Fruit fly (Drosophila melanogaster) whole organism, embryonic: ENCODE data around the gene Snapin.

ENCODE experiments used
- Ada2b ChIP-seq: fragments of 200-800 bp; sonication (Bioruptor generic); IDR thresholded peaks from 2 replicates; pipeline ENCODE4 v1.3.6; 2022; ENCODE audit warnings: missing biosample characterization, missing genetic modification characterization
- Aef1 ChIP-seq: fragments of 200-800 bp; sonication (Bioruptor generic); IDR thresholded peaks from 3 replicates; pipeline ENCODE4 v1.3.6; 2022; ENCODE audit warnings: missing biosample characterization, missing genetic modification characterization
- CG1024 ChIP-seq: fragments of 200-800 bp; sonication (Bioruptor generic); IDR thresholded peaks from 2 replicates; pipeline ENCODE4 v1.3.6; 2022; ENCODE audit warnings: missing biosample characterization, missing genetic modification characterization
- CG11456 ChIP-seq: fragments of 200-800 bp; sonication (Bioruptor generic); IDR thresholded peaks from 3 replicates; pipeline ENCODE4 v1.3.6; 2022; ENCODE audit warnings: missing biosample characterization, missing genetic modification characterization
- CG11695 ChIP-seq: fragments of 200-800 bp; sonication (Bioruptor generic); IDR thresholded peaks from 3 replicates; pipeline ENCODE4 v1.3.6; 2022; ENCODE audit warnings: missing biosample characterization, missing genetic modification characterization
- CG13123 ChIP-seq: fragments of 200-800 bp; sonication (Bioruptor generic); optimal IDR thresholded peaks from 2 replicates; lab custom pipeline; 2016; ENCODE audit warnings: missing biosample characterization, missing genetic modification characterization
- CG13424 ChIP-seq: fragments of 200-800 bp; sonication (Bioruptor generic); optimal IDR thresholded peaks from 2 replicates; lab custom pipeline; 2019; ENCODE audit warnings: missing biosample characterization, mild to moderate bottlenecking, missing genetic modification characterization, moderate library complexity
- CG14014 ChIP-seq: fragments of 200-800 bp; sonication (Bioruptor generic); IDR thresholded peaks from 2 replicates; pipeline ENCODE4 v1.3.6; 2022; ENCODE audit warnings: missing biosample characterization, missing genetic modification characterization
- CG15269 ChIP-seq: fragments of 200-800 bp; sonication (Bioruptor generic); optimal IDR thresholded peaks from 2 replicates; lab custom pipeline; 2018; ENCODE audit warnings: missing biosample characterization, mild to moderate bottlenecking, missing genetic modification characterization, moderate library complexity
- CG15514 ChIP-seq: fragments of 200-800 bp; sonication (Bioruptor generic); optimal IDR thresholded peaks from 3 replicates; lab custom pipeline; 2017; ENCODE audit warnings: missing biosample characterization, missing genetic modification characterization, mild to moderate bottlenecking, moderate library complexity, missing genetic modification reagents
- CG1603 ChIP-seq: fragments of 200-800 bp; sonication (Bioruptor generic); optimal IDR thresholded peaks from 2 replicates; lab custom pipeline; 2019; ENCODE audit warnings: missing biosample characterization, mild to moderate bottlenecking, missing genetic modification characterization, moderate library complexity
- CG17385 ChIP-seq: fragments of 200-800 bp; sonication (Bioruptor generic); optimal IDR thresholded peaks from 3 replicates; lab custom pipeline; 2018; ENCODE audit warnings: missing biosample characterization, mild to moderate bottlenecking, missing genetic modification characterization
- CG18599 ChIP-seq: fragments of 200-800 bp; sonication (Bioruptor generic); optimal IDR thresholded peaks from 3 replicates; lab custom pipeline; 2017; ENCODE audit warnings: missing biosample characterization, missing genetic modification characterization, mild to moderate bottlenecking, moderate library complexity, missing genetic modification reagents
- CG32532 ChIP-seq: fragments of 200-800 bp; sonication (Bioruptor generic); IDR thresholded peaks from 2 replicates; pipeline ENCODE4 v1.3.6; 2022; ENCODE audit warnings: missing biosample characterization, missing genetic modification characterization
- CG32772 ChIP-seq: fragments of 200-800 bp; sonication (Bioruptor generic); IDR thresholded peaks from 2 replicates; pipeline ENCODE4 v1.3.6; 2022; ENCODE audit warnings: missing biosample characterization, missing genetic modification characterization
- CG3281 ChIP-seq: fragments of 200-800 bp; sonication (Bioruptor generic); optimal IDR thresholded peaks from 3 replicates; lab custom pipeline; 2017; ENCODE audit warnings: missing biosample characterization, mild to moderate bottlenecking, missing genetic modification characterization
- CG3847 ChIP-seq: fragments of 200-800 bp; sonication (Bioruptor generic); IDR thresholded peaks from 2 replicates; pipeline ENCODE4 v1.3.6; 2022; ENCODE audit warnings: missing biosample characterization, missing genetic modification characterization
- CG7357 ChIP-seq: fragments of 200-800 bp; sonication (Bioruptor generic); IDR thresholded peaks from 3 replicates; pipeline ENCODE4 v1.3.6; 2022; ENCODE audit warnings: missing biosample characterization, missing genetic modification characterization
- CG7556 ChIP-seq: fragments of 200-800 bp; sonication (Bioruptor generic); optimal IDR thresholded peaks from 2 replicates; lab custom pipeline; 2017; ENCODE audit warnings: missing biosample characterization, mild to moderate bottlenecking, missing genetic modification characterization
- CG8290 ChIP-seq, 3 experiments: fragments of 200-800 bp; sonication (Bioruptor generic); optimal IDR thresholded peaks; 2 replicates each; lab custom pipeline; 2016 to 2019; ENCODE audit warnings: missing biosample characterization in 3 of 3, missing genetic modification characterization in 3 of 3, mild to moderate bottlenecking in 2 of 3, moderate library complexity in 1 of 3
- CG9932 ChIP-seq: fragments of 200-800 bp; sonication (Bioruptor generic); IDR thresholded peaks from 2 replicates; pipeline ENCODE4 v1.3.6; 2022; ENCODE audit warnings: missing biosample characterization, missing genetic modification characterization
- Chrac-16 ChIP-seq: fragments of 200-800 bp; sonication (Bioruptor generic); optimal IDR thresholded peaks from 3 replicates; lab custom pipeline; 2016; ENCODE audit warnings: missing biosample characterization, missing genetic modification characterization
- Dad ChIP-seq: fragments of 200-800 bp; sonication (Bioruptor generic); optimal IDR thresholded peaks from 3 replicates; lab custom pipeline; 2016; ENCODE audit warnings: missing biosample characterization, missing genetic modification characterization
- E2f2 ChIP-seq: fragments of 200-800 bp; sonication (Bioruptor generic); IDR thresholded peaks from 2 replicates; pipeline ENCODE4 v1.3.6; 2022; ENCODE audit warnings: missing biosample characterization, missing genetic modification characterization
- Ets97D ChIP-seq: fragments of 200-800 bp; sonication (Bioruptor generic); optimal IDR thresholded peaks from 3 replicates; lab custom pipeline; 2016; ENCODE audit warnings: missing biosample characterization, missing genetic modification characterization
- Fer3 ChIP-seq: fragments of 200-800 bp; sonication (Bioruptor generic); optimal IDR thresholded peaks from 2 replicates; lab custom pipeline; 2018; ENCODE audit warnings: missing biosample characterization, mild to moderate bottlenecking, missing genetic modification characterization, moderate library complexity
- HLH3B ChIP-seq: fragments of 200-800 bp; sonication (Bioruptor generic); IDR thresholded peaks from 2 replicates; pipeline ENCODE4 v1.3.6; 2022; ENCODE audit warnings: missing biosample characterization, missing genetic modification characterization
- Meics ChIP-seq: fragments of 200-800 bp; sonication (Bioruptor generic); optimal IDR thresholded peaks from 2 replicates; lab custom pipeline; 2017; ENCODE audit warnings: missing biosample characterization, mild to moderate bottlenecking, missing genetic modification characterization
- NK7.1 ChIP-seq: fragments of 200-800 bp; sonication (Bioruptor generic); optimal IDR thresholded peaks from 3 replicates; lab custom pipeline; 2016; ENCODE audit warnings: missing biosample characterization, missing genetic modification characterization
- Oli ChIP-seq: fragments of 200-800 bp; sonication (Bioruptor generic); optimal IDR thresholded peaks from 2 replicates; lab custom pipeline; 2018; ENCODE audit warnings: missing biosample characterization, mild to moderate bottlenecking, missing genetic modification characterization, moderate library complexity
- Side ChIP-seq: fragments of 200-800 bp; sonication (Bioruptor generic); optimal IDR thresholded peaks from 2 replicates; lab custom pipeline; 2016; ENCODE audit warnings: missing biosample characterization, missing genetic modification characterization
- Sox102F ChIP-seq: fragments of 200-800 bp; sonication (Bioruptor generic); optimal IDR thresholded peaks from 2 replicates; lab custom pipeline; 2018; ENCODE audit warnings: missing biosample characterization, mild to moderate bottlenecking, missing genetic modification characterization, moderate library complexity
- abd-A ChIP-seq: fragments of 200-800 bp; sonication (Bioruptor generic); optimal IDR thresholded peaks from 3 replicates; lab custom pipeline; 2019; ENCODE audit warnings: missing biosample characterization, mild to moderate bottlenecking, missing genetic modification characterization, moderate library complexity
- ase ChIP-seq: fragments of 200-800 bp; sonication (Bioruptor generic); IDR thresholded peaks from 3 replicates; pipeline ENCODE4 v1.3.6; 2022; ENCODE audit warnings: missing biosample characterization, missing genetic modification characterization
- caup ChIP-seq: fragments of 200-800 bp; sonication (Bioruptor generic); optimal IDR thresholded peaks from 3 replicates; lab custom pipeline; 2017; ENCODE audit warnings: missing biosample characterization, mild to moderate bottlenecking, missing genetic modification characterization, moderate library complexity; ENCODE audit not compliant: severe bottlenecking
- cg ChIP-seq: fragments of 200-800 bp; sonication (Bioruptor generic); optimal IDR thresholded peaks from 3 replicates; lab custom pipeline; 2019; ENCODE audit warnings: missing biosample characterization, mild to moderate bottlenecking, missing genetic modification characterization, moderate library complexity
- ci ChIP-seq: fragments of 200-800 bp; sonication (Bioruptor generic); IDR thresholded peaks from 3 replicates; pipeline ENCODE4 v1.3.6; 2022; ENCODE audit warnings: missing biosample characterization, missing genetic modification characterization
- dmrt99B ChIP-seq: fragments of 200-800 bp; sonication (Bioruptor generic); optimal IDR thresholded peaks from 2 replicates; lab custom pipeline; 2018; ENCODE audit warnings: missing biosample characterization, mild to moderate bottlenecking, missing genetic modification characterization, moderate library complexity
- exex ChIP-seq: fragments of 200-800 bp; sonication (Bioruptor generic); optimal IDR thresholded peaks from 4 replicates; lab custom pipeline; 2018; ENCODE audit warnings: missing biosample characterization, mild to moderate bottlenecking, missing genetic modification characterization, moderate library complexity
- gem ChIP-seq: fragments of 200-800 bp; sonication (Bioruptor generic); optimal IDR thresholded peaks from 2 replicates; lab custom pipeline; 2019; ENCODE audit warnings: missing biosample characterization, mild to moderate bottlenecking, missing genetic modification characterization, moderate library complexity
- mam ChIP-seq: fragments of 200-800 bp; sonication (Bioruptor generic); optimal IDR thresholded peaks from 3 replicates; lab custom pipeline; 2016; ENCODE audit warnings: missing biosample characterization, missing genetic modification characterization
- pnt ChIP-seq: fragments of 200-800 bp; sonication (Bioruptor generic); optimal IDR thresholded peaks from 3 replicates; lab custom pipeline; 2016; ENCODE audit warnings: missing biosample characterization, missing genetic modification characterization
- prd ChIP-seq, 3 experiments: fragments of >200 bp in 2 of 3; fragments of 200-800 bp in 1 of 3; sonication (Bioruptor generic) in 1 of 3; optimal IDR thresholded peaks in 2 of 3; IDR thresholded peaks in 1 of 3; 2 replicates in 2 of 3; 3 replicates in 1 of 3; pipeline versions ENCODE4 v1.3.6 to Lab custom; 2017 to 2022; ENCODE audit warnings: missing biosample characterization in 1 of 3, missing genetic modification characterization in 1 of 3
- pum ChIP-seq: fragments of 200-800 bp; sonication (Bioruptor generic); optimal IDR thresholded peaks from 2 replicates; lab custom pipeline; 2016; ENCODE audit warnings: missing biosample characterization, missing genetic modification characterization
- row ChIP-seq: fragments of 200-800 bp; sonication (Bioruptor generic); IDR thresholded peaks from 3 replicates; pipeline ENCODE4 v1.3.6; 2022; ENCODE audit warnings: missing biosample characterization, missing genetic modification characterization
- sens ChIP-seq: fragments of 200-800 bp; sonication (Bioruptor generic); peaks from one replicate; lab custom pipeline; 2016; ENCODE audit warnings: missing biosample characterization, missing genetic modification characterization
- usp ChIP-seq: fragments of >200 bp; optimal IDR thresholded peaks from 2 replicates; lab custom pipeline; 2017; ENCODE audit warnings: missing biosample characterization, missing genetic modification characterization
- zen ChIP-seq: fragments of 200-800 bp; sonication (Bioruptor generic); optimal IDR thresholded peaks from 3 replicates; lab custom pipeline; 2018; ENCODE audit warnings: missing biosample characterization, mild to moderate bottlenecking, missing genetic modification characterization, moderate library complexity

The Snapin gene

dm6 chr2L:2721317-2721716 is 38.2 kb downstream of the Snapin start (continued):
- peak; percentile 4 for TF ChIP-seq Sox102F (GFP tag; lab: Kevin White, UChicago)
- TF ChIP-seq Ets97D (GFP tag; lab: Kevin White, UChicago): no peak
- TF ChIP-seq E2f2 (GFP tag; lab: Robert Waterston, UW): no peak
- TF ChIP-seq CG11695 (GFP tag; lab: Robert Waterston, UW): peak; percentile 26; the same call in 1 of the 3 replicates
- peak; percentile 35 for TF ChIP-seq zen (tag; lab: Kevin White, UChicago)
- 0 out of 3 replicates have a peak, but pooled peaks have one; percentile 21 for TF ChIP-seq ase (GFP tag; lab: Robert Waterston, UW)
- peak; percentile 20 for TF ChIP-seq Chrac-16 (GFP tag; lab: Kevin White, UChicago)
- TF ChIP-seq CG1024 (GFP tag; lab: Robert Waterston, UW): 0 out of 2 replicates have a peak, but pooled peaks have one; percentile 19
- peak; percentile 30 for TF ChIP-seq Fer3 (tag; lab: Kevin White, UChicago)
- TF ChIP-seq Dad (GFP tag; lab: Kevin White, UChicago): no peak
- no peak for TF ChIP-seq pnt (GFP tag; lab: Kevin White, UChicago)
- peak; percentile 14 for TF ChIP-seq Meics (GFP tag; lab: Kevin White, UChicago)
- TF ChIP-seq CG18599: peak; percentile 65

- TF ChIP-seq CG3281: peak; percentile 8
- TF ChIP-seq Oli (tag; lab: Kevin White, UChicago): peak; percentile 6
- TF ChIP-seq CG8290 (GFP tag; optimal IDR thresholded peaks at IDR 0.05; lab: Kevin White, UChicago): no peak
- peak in 1 of 2 experiments; percentile 1 for TF ChIP-seq CG8290 (tag; optimal IDR thresholded peaks at IDR 0.05; lab: Kevin White, UChicago)
- TF ChIP-seq CG32532 (GFP tag; lab: Robert Waterston, UW): peak; percentile 44; the same call in 1 of the 2 replicates
- no peak for TF ChIP-seq usp (GFP tag; lab: Kevin White, UChicago)
- TF ChIP-seq caup (GFP tag; lab: Kevin White, UChicago): peak; percentile 10
- TF ChIP-seq CG32772 (GFP tag; lab: Robert Waterston, UW): peak; percentile 5; the same call in 1 of the 2 replicates
- TF ChIP-seq Aef1: peak; percentile 37; the same call in 1 of the 3 replicates
- TF ChIP-seq CG1603: peak; percentile 33
- TF ChIP-seq CG3847 (GFP tag; lab: Robert Waterston, UW): 0 out of 2 replicates have a peak, but pooled peaks have one; percentile 4
- TF ChIP-seq CG7357 (GFP tag; lab: Robert Waterston, UW): no peak
- peak; percentile 54; the same call in 1 of the 3 replicates for TF ChIP-seq row (GFP tag; lab: Robert Waterston, UW)
- no peak for TF ChIP-seq NK7.1 (GFP tag; lab: Kevin White, UChicago)
- no peak for TF ChIP-seq cg (GFP tag; lab: Kevin White, UChicago)
- TF ChIP-seq prd (optimal IDR thresholded peaks at IDR 0.05; lab: Kevin White, UChicago): no peak
- peak; percentile 26; the same call in 1 of the 3 replicates for TF ChIP-seq prd (GFP tag; IDR thresholded peaks at IDR 0.05; lab: Robert Waterston, UW)
- TF ChIP-seq CG17385 (GFP tag; lab: Kevin White, UChicago): peak; percentile 14
- peak; percentile 10 for TF ChIP-seq abd-A (tag; lab: Kevin White, UChicago)
- TF ChIP-seq Side (GFP tag; lab: Kevin White, UChicago): peak; percentile 7
- TF ChIP-seq CG14014 (GFP tag; lab: Robert Waterston, UW): peak; percentile 44; the same call in 1 of the 2 replicates
- TF ChIP-seq CG15514 (GFP tag; lab: Kevin White, UChicago): peak; percentile 10
- TF ChIP-seq sens (GFP tag; lab: Kevin White, UChicago): peak; percentile 69
- 0 out of 2 replicates have a peak, but pooled peaks have one; percentile 5 for TF ChIP-seq HLH3B
- peak; percentile 7 for TF ChIP-seq dmrt99B (tag; lab: Kevin White, UChicago)
- TF ChIP-seq exex (tag; lab: Kevin White, UChicago): no peak
- peak; percentile 13 for TF ChIP-seq mam (GFP tag; lab: Kevin White, UChicago)
- TF ChIP-seq CG13424 (tag; lab: Kevin White, UChicago): peak; percentile 30
- peak; percentile 45 for TF ChIP-seq CG9932 (GFP tag; lab: Robert Waterston, UW)
- peak; percentile 42 for TF ChIP-seq CG15269
- TF ChIP-seq CG7556: peak; percentile 52
- peak; percentile 33; the same call in 1 of the 2 replicates for TF ChIP-seq Ada2b (GFP tag; lab: Robert Waterston, UW)
- TF ChIP-seq CG13123 (GFP tag; lab: Kevin White, UChicago): no peak
- peak; percentile 39; the same call in 1 of the 3 replicates for TF ChIP-seq ci (GFP tag; lab: Robert Waterston, UW)
- peak; percentile 52 for TF ChIP-seq gem (tag; lab: Kevin White, UChicago)
- TF ChIP-seq CG11456 (GFP tag; lab: Robert Waterston, UW): peak; percentile 43; the same call in 1 of the 3 replicates
- TF ChIP-seq pum (GFP tag; lab: Kevin White, UChicago): no peak
Observed at dm6 chr2L:2720368-2720767, 39.1 kb downstream of the Snapin start.
